Fruit fly (Drosophila melanogaster): ENCODE measurements around the gene grn.

Gene grn

dm6 chr3R:8171489-8172161, 9.6 kb downstream of the grn start (continued):
- TF ChIP-seq trh (GFP tag; optimal IDR thresholded peaks at IDR 0.05) (no peak), fd96Cb (tag; optimal IDR thresholded peaks at IDR 0.05) (peak; percentile 57), CG8281 (tag; optimal IDR thresholded peaks at IDR 0.05) (peak; percentile 98), gfzf (GFP tag; optimal IDR thresholded peaks at IDR 0.05) (no peak), Sry-δ (GFP tag; optimal IDR thresholded peaks at IDR 0.05) (no peak), prd (optimal IDR thresholded peaks at IDR 0.05) (no peak), prd (GFP tag; IDR thresholded peaks at IDR 0.05) (peak; percentile 67; the same call in 2 of the 3 replicates), lilli (GFP tag; optimal IDR thresholded peaks at IDR 0.05) (peak; percentile 43), CG6689 (GFP tag; IDR thresholded peaks at IDR 0.05) (0 out of 2 replicates have a peak, but pooled peaks have one; percentile 14), Mad (GFP tag; optimal IDR thresholded peaks at IDR 0.05) (peak; percentile 8), CG8089 (GFP tag; optimal IDR thresholded peaks at IDR 0.05) (peak; percentile 35), Trl (optimal IDR thresholded peaks at IDR 0.05) (no peak), Trl (GFP tag; optimal IDR thresholded peaks at IDR 0.05) (peak; percentile 33), tgo (GFP tag; IDR thresholded peaks at IDR 0.05) (peak; percentile 44), tio (GFP tag; optimal IDR thresholded peaks at IDR 0.05) (peak; percentile 10), bab2 (GFP tag; optimal IDR thresholded peaks at IDR 0.05) (peak; percentile 5), Hr78 (GFP tag; optimal IDR thresholded peaks at IDR 0.05) (no peak), pnt (GFP tag; optimal IDR thresholded peaks at IDR 0.05) (peak; percentile 49), CG17328 (GFP tag; IDR thresholded peaks at IDR 0.05) (peak; percentile 51; the same call in 1 of the 2 replicates), Pdp1 (GFP tag; optimal IDR thresholded peaks at IDR 0.05) (peak in 1 of 2 experiments; percentile 38), CG13424 (tag; optimal IDR thresholded peaks at IDR 0.05) (peak; percentile 50), CG3838 (GFP tag; optimal IDR thresholded peaks at IDR 0.05) (no peak), CG10654 (GFP tag; optimal IDR thresholded peaks at IDR 0.05) (peak; percentile 36), klu (GFP tag; IDR thresholded peaks at IDR 0.05) (no peak), CG2678 (tag; optimal IDR thresholded peaks at IDR 0.05) (peak; percentile 54), Sry-β (GFP tag; optimal IDR thresholded peaks at IDR 0.05) (no peak), Sox102F (GFP tag; optimal IDR thresholded peaks at IDR 0.05) (peak; percentile 72), NC2α (GFP tag; optimal IDR thresholded peaks at IDR 0.05) (no peak), ken (GFP tag; IDR thresholded peaks at IDR 0.05) (no peak), CG14441 (GFP tag; IDR thresholded peaks at IDR 0.05) (peak; percentile 41; the same call in 1 of the 2 replicates), bowl (GFP tag; IDR thresholded peaks at IDR 0.05) (no peak), kni (GFP tag; optimal IDR thresholded peaks at IDR 0.05) (peak; percentile 15), ash1 (GFP tag; optimal IDR thresholded peaks at IDR 0.05) (no peak)

- TF ChIP-seq CG9797 (GFP tag; optimal IDR thresholded peaks at IDR 0.05) = no peak
- TF ChIP-seq nom (GFP tag; optimal IDR thresholded peaks at IDR 0.05) = peak; percentile 73
- no peak for TF ChIP-seq rib (GFP tag; IDR thresholded peaks at IDR 0.05)
Observed at dm6 chr3R:8164850-8165249, 16.4 kb downstream of the grn start.

dm6 chr3R:8160056-8161017, 20.9 kb downstream of the grn start:
- peak; percentile 20 for TF ChIP-seq Abd-B (GFP tag; optimal IDR thresholded peaks at IDR 0.05)
- TF ChIP-seq kni (GFP tag; optimal IDR thresholded peaks at IDR 0.05) = peak; percentile 81
- TF ChIP-seq Blimp-1 (GFP tag; optimal IDR thresholded peaks at IDR 0.05) = peak; percentile 16
- TF ChIP-seq Awh (GFP tag; IDR thresholded peaks at IDR 0.05) = peak; percentile 68; the same call in 1 of the 2 replicates
- TF ChIP-seq D19A (tag; optimal IDR thresholded peaks at IDR 0.05) = no peak
- TF ChIP-seq vvl (GFP tag; IDR thresholded peaks at IDR 0.05) = peak; percentile 93
- no peak for TF ChIP-seq CG11247 (GFP tag; IDR thresholded peaks at IDR 0.05)
- TF ChIP-seq CG12769 (tag; optimal IDR thresholded peaks at IDR 0.05) = peak; percentile 56
- no peak for TF ChIP-seq CG10274 (GFP tag; optimal IDR thresholded peaks at IDR 0.05)
- peak; percentile 60 for TF ChIP-seq run (tag; optimal IDR thresholded peaks at IDR 0.05)
- no peak for TF ChIP-seq corto (GFP tag; optimal IDR thresholded peaks at IDR 0.05)
- TF ChIP-seq Deaf1 (tag; optimal IDR thresholded peaks at IDR 0.05) = peak; percentile 52

Data from whole organism, embryonic.